Worm (Caenorhabditis elegans) whole organism, late embryonic: Measurements from ENCODE around the gene C04C3.14.
"Not testable (repeated sequence)": the region's sequence is repeated elsewhere in the genome, so short reads cannot be mapped to it uniquely, and the experiment has no call there.

Source experiments
- C08G9.2 ChIP-seq: sonication (generic microtip); optimal IDR thresholded peaks from 2 replicates; lab custom pipeline; 2016; ENCODE audit warnings: mild to moderate bottlenecking, missing genetic modification characterization, moderate library complexity, missing compliant biosample characterization
- K02D7.2 ChIP-seq: sonication (generic microtip); optimal IDR thresholded peaks from 2 replicates; lab custom pipeline; 2017; ENCODE audit warnings: mild to moderate bottlenecking, missing genetic modification characterization, missing compliant biosample characterization
- T23F11.4 ChIP-seq: fragments of 200-800 bp; sonication (Bioruptor generic); optimal IDR thresholded peaks from 2 replicates; lab custom pipeline; 2018; ENCODE audit warnings: mild to moderate bottlenecking, missing genetic modification characterization, missing compliant biosample characterization
- Y22D7AL.16 ChIP-seq: sonication (generic microtip); optimal IDR thresholded peaks from 2 replicates; lab custom pipeline; 2016; ENCODE audit warnings: missing genetic modification characterization, missing compliant biosample characterization
- ama-1 ChIP-seq: fragments of 150-350 bp; optimal IDR thresholded peaks from 2 replicates; lab custom pipeline; 2014
- ceh-14 ChIP-seq: sonication (generic microtip); optimal IDR thresholded peaks from 2 replicates; lab custom pipeline; 2016; ENCODE audit warnings: missing genotype, missing genetic modification characterization, missing compliant biosample characterization
- ceh-18 ChIP-seq: sonication (generic microtip); optimal IDR thresholded peaks from 2 replicates; lab custom pipeline; 2016; ENCODE audit warnings: missing genetic modification characterization, missing compliant biosample characterization
- ceh-22 ChIP-seq: sonication (generic microtip); optimal IDR thresholded peaks from 2 replicates; lab custom pipeline; 2017; ENCODE audit warnings: missing biosample characterization, missing genetic modification characterization
- ceh-30 ChIP-seq: fragments of 150-350 bp; optimal IDR thresholded peaks from 2 replicates; lab custom pipeline; 2014; ENCODE audit warnings: missing biosample characterization, missing genetic modification characterization
- ceh-45 ChIP-seq: fragments of 200-800 bp; sonication (Bioruptor generic); IDR thresholded peaks from 2 replicates; pipeline ENCODE4 v1.3.6; 2022; ENCODE audit warnings: missing genetic modification reagents, missing genetic modification characterization, missing compliant biosample characterization
- ceh-48 ChIP-seq: sonication (generic microtip); optimal IDR thresholded peaks from 2 replicates; lab custom pipeline; 2016; ENCODE audit warnings: missing genetic modification characterization, inconsistent platforms, missing compliant biosample characterization
- ceh-6 ChIP-seq: fragments of 200-800 bp; sonication (Bioruptor generic); optimal IDR thresholded peaks from 2 replicates; lab custom pipeline; 2018; ENCODE audit warnings: mild to moderate bottlenecking, missing genetic modification characterization, missing compliant biosample characterization
- dmd-4 ChIP-seq: sonication (generic microtip); optimal IDR thresholded peaks from 2 replicates; lab custom pipeline; 2016; ENCODE audit warnings: borderline replicate concordance, missing genetic modification characterization, missing compliant biosample characterization
- ets-4 ChIP-seq: sonication (generic microtip); optimal IDR thresholded peaks from 2 replicates; lab custom pipeline; 2016; ENCODE audit warnings: missing genetic modification characterization, missing compliant biosample characterization
- gmeb-2 ChIP-seq: sonication (generic microtip); optimal IDR thresholded peaks from 2 replicates; lab custom pipeline; 2016; ENCODE audit warnings: missing genetic modification characterization, inconsistent platforms, missing compliant biosample characterization
- lim-6 ChIP-seq: sonication (generic microtip); optimal IDR thresholded peaks from 2 replicates; lab custom pipeline; 2016; ENCODE audit warnings: missing genetic modification characterization, missing compliant biosample characterization
- lin-11 ChIP-seq: fragments of 200-800 bp; sonication (Bioruptor generic); optimal IDR thresholded peaks from 2 replicates; lab custom pipeline; 2018; ENCODE audit warnings: mild to moderate bottlenecking, missing genetic modification characterization, missing compliant biosample characterization
- nfya-1 ChIP-seq: sonication (generic microtip); optimal IDR thresholded peaks from 2 replicates; lab custom pipeline; 2017; ENCODE audit warnings: missing genetic modification characterization, mild to moderate bottlenecking, missing compliant biosample characterization, antibody characterized with exemption, moderate library complexity
- nhr-11 ChIP-seq: fragments of 150-350 bp; optimal IDR thresholded peaks from 2 replicates; lab custom pipeline; 2014; ENCODE audit warnings: missing biosample characterization, missing genetic modification characterization
- nhr-232 ChIP-seq: sonication (generic microtip); optimal IDR thresholded peaks from 2 replicates; lab custom pipeline; 2016; ENCODE audit warnings: missing genetic modification characterization, missing compliant biosample characterization
- npax-4 ChIP-seq: sonication (generic microtip); optimal IDR thresholded peaks from 2 replicates; lab custom pipeline; 2016; ENCODE audit warnings: missing genetic modification characterization, missing compliant biosample characterization
- pag-3 ChIP-seq: sonication (generic microtip); optimal IDR thresholded peaks from 2 replicates; lab custom pipeline; 2016; ENCODE audit warnings: missing compliant biosample characterization, missing genetic modification characterization, borderline replicate concordance
- pax-1 ChIP-seq: fragments of 150-350 bp; optimal IDR thresholded peaks from 2 replicates; lab custom pipeline; 2014; ENCODE audit warnings: missing biosample characterization, missing genetic modification characterization
- pha-2 ChIP-seq: sonication (generic microtip); optimal IDR thresholded peaks from 2 replicates; lab custom pipeline; 2017; ENCODE audit warnings: mild to moderate bottlenecking, missing genetic modification characterization, missing compliant biosample characterization
- pros-1 ChIP-seq: fragments of 150-350 bp; optimal IDR thresholded peaks from 2 replicates; lab custom pipeline; 2014; ENCODE audit warnings: missing biosample characterization, missing genetic modification reagents, missing genetic modification characterization
- sox-4 ChIP-seq: sonication (generic microtip); optimal IDR thresholded peaks from 2 replicates; lab custom pipeline; 2017; ENCODE audit warnings: mild to moderate bottlenecking, missing genetic modification characterization, inconsistent platforms, missing compliant biosample characterization
- tbx-2 ChIP-seq: sonication (generic microtip); optimal IDR thresholded peaks from 2 replicates; lab custom pipeline; 2016; ENCODE audit warnings: missing genetic modification characterization, missing compliant biosample characterization
- ttx-3 ChIP-seq: sonication (generic microtip); optimal IDR thresholded peaks from 2 replicates; lab custom pipeline; 2016; ENCODE audit warnings: missing genetic modification reagents, missing genetic modification characterization, missing compliant biosample characterization
- unc-3 ChIP-seq, 2 experiments: fragments of 200-800 bp in 1 of 2; sonication (Bioruptor generic) in 1 of 2; sonication (generic microtip) in 1 of 2; conservative IDR thresholded peaks in 1 of 2; optimal IDR thresholded peaks in 1 of 2; 2 replicates each; pipeline versions ENCODE4 v1.3.6 to Lab custom; 2016 to 2022; ENCODE audit warnings: missing compliant biosample characterization in 2 of 2, missing genetic modification characterization in 2 of 2, missing genetic modification reagents in 1 of 2
- unc-42 ChIP-seq: sonication (generic microtip); optimal IDR thresholded peaks from 2 replicates; lab custom pipeline; 2016; ENCODE audit warnings: missing genotype, missing genetic modification characterization, missing compliant biosample characterization
- unc-86 ChIP-seq: sonication (generic microtip); optimal IDR thresholded peaks from 2 replicates; lab custom pipeline; 2016; ENCODE audit warnings: missing genetic modification characterization, missing compliant biosample characterization

C04C3.14 gene

ce11 chrIV:3418741-3419140 is 23.1 kb downstream of the C04C3.14 start:
- TF ChIP-seq nhr-11 (tag; lab: Kevin White, UChicago) (no peak), pag-3 (tag; lab: Kevin White, UChicago) (no peak), lim-6 (tag; lab: Kevin White, UChicago) (no peak), dmd-4 (tag; lab: Kevin White, UChicago) (no peak), ceh-48 (tag; lab: Kevin White, UChicago) (no peak), ceh-14 (tag; lab: Kevin White, UChicago) (no peak), unc-86 (no peak), unc-3 (GFP tag; conservative IDR thresholded peaks at IDR 0.05; lab: Robert Waterston, UW) (no peak), unc-3 (tag; optimal IDR thresholded peaks at IDR 0.05; lab: Kevin White, UChicago) (no peak), ceh-18 (tag; lab: Kevin White, UChicago) (no peak), ceh-45 (GFP tag; lab: Robert Waterston, UW) (no peak), ama-1 (no peak)

- TF ChIP-seq C08G9.2 (tag; lab: Kevin White, UChicago) (no peak), npax-4 (tag; lab: Kevin White, UChicago) (no peak), ttx-3 (no peak), ama-1 (no peak), unc-42 (tag; lab: Kevin White, UChicago) (no peak), ceh-14 (tag; lab: Kevin White, UChicago) (no peak), unc-3 (GFP tag; conservative IDR thresholded peaks at IDR 0.05; lab: Robert Waterston, UW) (no peak), unc-3 (tag; optimal IDR thresholded peaks at IDR 0.05; lab: Kevin White, UChicago) (no peak), lim-6 (tag; lab: Kevin White, UChicago) (no peak)
Observed at ce11 chrIV:3422516-3422915, 26.8 kb downstream of the C04C3.14 start, which contains the start of gene C04C3.6. Gene C04C3.6 (minus strand): TSS chrIV:3422616.

ce11 chrIV:3428434-3428950 is 32.8 kb downstream of the C04C3.14 start, which contains the start of the genes C04C3.9 and srz-60:
Gene C04C3.9 (minus strand): TSS chrIV:3428534.
Gene srz-60 (plus strand): TSS chrIV:3428900.
- TF ChIP-seq nhr-232 (tag; lab: Kevin White, UChicago) (no peak), tbx-2 (tag; lab: Kevin White, UChicago) (no peak), pax-1 (tag; lab: Kevin White, UChicago) (no peak), Y22D7AL.16 (tag; lab: Kevin White, UChicago) (no peak), T23F11.4 (GFP tag; lab: Kevin White, UChicago) (no peak), ceh-6 (GFP tag; lab: Kevin White, UChicago) (no peak), nfya-1 (tag; lab: Kevin White, UChicago) (no peak), pha-2 (tag; lab: Kevin White, UChicago) (no peak), C08G9.2 (tag; lab: Kevin White, UChicago) (no peak), sox-4 (tag; lab: Kevin White, UChicago) (no peak), ceh-22 (tag; lab: Kevin White, UChicago) (no peak), ets-4 (tag; lab: Kevin White, UChicago) (no peak)
- TF ChIP-seq, all 69 proteins: peak for 0

ce11 chrIV:3433387-3433786 is 37.7 kb downstream of the C04C3.14 start, which contains the start of gene C04C3.7:
Gene C04C3.7 (minus strand): TSS chrIV:3433487.
- TF ChIP-seq lin-11, ets-4, ceh-30 (tag; lab: Kevin White, UChicago): not testable (repeated sequence)

- TF ChIP-seq ceh-45 (GFP tag; lab: Robert Waterston, UW) = no peak
- no peak for TF ChIP-seq sox-4 (tag; lab: Kevin White, UChicago)
- TF ChIP-seq gmeb-2 = no peak
- TF ChIP-seq pros-1 (tag; lab: Kevin White, UChicago) = no peak
- TF ChIP-seq T23F11.4 (GFP tag; lab: Kevin White, UChicago) = no peak
- TF ChIP-seq K02D7.2 (tag; lab: Kevin White, UChicago) = no peak
Observed at ce11 chrIV:3436021-3436420, 40.3 kb downstream of the C04C3.14 start, which contains the start of gene srz-32. Gene srz-32 (plus strand): TSS chrIV:3436321.
